Fruit fly (Drosophila melanogaster): ENCODE results near the gene Rel.

Gene Rel

DNA sequence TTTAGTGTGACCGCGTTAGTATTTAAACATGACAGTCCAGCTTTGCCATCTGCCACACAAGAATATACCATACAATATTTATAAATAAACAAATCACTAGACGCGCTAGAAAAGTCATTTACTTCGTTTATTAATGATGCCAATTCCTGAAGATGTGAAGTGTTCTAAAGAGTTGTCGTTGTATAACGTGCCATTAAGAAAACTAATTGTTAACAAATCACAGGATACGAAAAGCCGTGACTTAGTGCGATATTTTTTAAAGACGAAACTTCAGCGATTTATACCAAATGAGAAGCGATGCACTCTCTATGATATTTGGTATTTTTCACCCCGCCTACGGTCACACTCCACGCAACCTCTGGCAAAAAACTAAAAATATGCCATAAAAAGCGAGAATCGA is 8.3 kb downstream of the Rel start, which contains the start of gene neur (continued):
- TF ChIP-seq CG9797 (GFP tag; optimal IDR thresholded peaks at IDR 0.05), result peak; percentile 88
- peak; percentile 71 for TF ChIP-seq CG16813 (GFP tag; IDR thresholded peaks at IDR 0.05; ENCODE audit: partially characterized antibody)
- no peak for TF ChIP-seq CG10366 (GFP tag; IDR thresholded peaks at IDR 0.05)
- no peak for TF ChIP-seq CG7271 (tag; optimal IDR thresholded peaks at IDR 0.05)
- no peak for TF ChIP-seq Hr78 (GFP tag; optimal IDR thresholded peaks at IDR 0.05)
- TF ChIP-seq repo (GFP tag; optimal IDR thresholded peaks at IDR 0.05), result no peak
- no peak for TF ChIP-seq CG11723 (GFP tag; optimal IDR thresholded peaks at IDR 0.05)
- TF ChIP-seq CG2875 (GFP tag; optimal IDR thresholded peaks at IDR 0.05), result no peak
- TF ChIP-seq CG12769 (tag; optimal IDR thresholded peaks at IDR 0.05), result no peak
- TF ChIP-seq Mes4 (GFP tag; optimal IDR thresholded peaks at IDR 0.05), result peak; percentile 26
- peak; percentile 27 for TF ChIP-seq chn (GFP tag; optimal IDR thresholded peaks at IDR 0.05)
- TF ChIP-seq Jarid2 (GFP tag; optimal IDR thresholded peaks at IDR 0.05), result no peak
- TF ChIP-seq CG7786 (GFP tag; optimal IDR thresholded peaks at IDR 0.05), result no peak
- no peak for TF ChIP-seq HLHmδ (GFP tag; optimal IDR thresholded peaks at IDR 0.05)
- no peak for TF ChIP-seq Dek (tag; optimal IDR thresholded peaks at IDR 0.05)
- peak; percentile 57 for TF ChIP-seq MBD-R2 (GFP tag; IDR thresholded peaks at IDR 0.05)
- peak; percentile 45; the same call in 1 of the 2 replicates for TF ChIP-seq CG9932 (GFP tag; IDR thresholded peaks at IDR 0.05)
- TF ChIP-seq mam (GFP tag; optimal IDR thresholded peaks at IDR 0.05), result no peak
- TF ChIP-seq HHEX (GFP tag; optimal IDR thresholded peaks at IDR 0.05), result no peak
- TF ChIP-seq Dref (GFP tag; IDR thresholded peaks at IDR 0.05), result no peak
- TF ChIP-seq grau (tag; optimal IDR thresholded peaks at IDR 0.05), result peak; percentile 34
- no peak for TF ChIP-seq pfk (GFP tag; optimal IDR thresholded peaks at IDR 0.05)
- no peak for TF ChIP-seq lov (optimal IDR thresholded peaks at IDR 0.05)
- TF ChIP-seq lov (GFP tag; IDR thresholded peaks at IDR 0.05), result no peak
- TF ChIP-seq CG1024 (GFP tag; IDR thresholded peaks at IDR 0.05), result no peak
- peak; percentile 67 for TF ChIP-seq Bgb (GFP tag; IDR thresholded peaks at IDR 0.05; ENCODE audit: partially characterized antibody)
- TF ChIP-seq dati (GFP tag; IDR thresholded peaks at IDR 0.05), result no peak
- TF ChIP-seq CG1529 (GFP tag; optimal IDR thresholded peaks at IDR 0.05), result no peak
- TF ChIP-seq wdn (GFP tag; IDR thresholded peaks at IDR 0.05), result no peak
- no peak for TF ChIP-seq kay (GFP tag; optimal IDR thresholded peaks at IDR 0.05)
- peak; percentile 2 for TF ChIP-seq CG1602 (GFP tag; optimal IDR thresholded peaks at IDR 0.05)
- no peak for TF ChIP-seq p53 (GFP tag; optimal IDR thresholded peaks at IDR 0.05)
- peak; percentile 97 for TF ChIP-seq Ets97D (GFP tag; optimal IDR thresholded peaks at IDR 0.05)
- TF ChIP-seq Chrac-16 (GFP tag; optimal IDR thresholded peaks at IDR 0.05), result no peak
- peak; percentile 46; the same call in 1 of the 3 replicates for TF ChIP-seq ci (GFP tag; IDR thresholded peaks at IDR 0.05)
- no peak for TF ChIP-seq CG3726 (GFP tag; IDR thresholded peaks at IDR 0.05)
- TF ChIP-seq Neu2 (GFP tag; optimal IDR thresholded peaks at IDR 0.05; ENCODE audit: borderline replicate concordance), result no peak
- no peak for TF ChIP-seq sens-2 (GFP tag; IDR thresholded peaks at IDR 0.05)
- peak; percentile 7 for TF ChIP-seq CTCF (GFP tag; optimal IDR thresholded peaks at IDR 0.05)
- TF ChIP-seq CG3838 (GFP tag; optimal IDR thresholded peaks at IDR 0.05), result no peak
- no peak for TF ChIP-seq Camta (GFP tag; optimal IDR thresholded peaks at IDR 0.05)
- no peak for TF ChIP-seq crc (GFP tag; optimal IDR thresholded peaks at IDR 0.05)
- TF ChIP-seq gsb (GFP tag; IDR thresholded peaks at IDR 0.05), result no peak
- TF ChIP-seq CG1233 (GFP tag; optimal IDR thresholded peaks at IDR 0.05), result no peak
- no peak for TF ChIP-seq da (GFP tag; optimal IDR thresholded peaks at IDR 0.05)
- no peak for TF ChIP-seq stc (GFP tag; IDR thresholded peaks at IDR 0.05)
- no peak for TF ChIP-seq sima (GFP tag; optimal IDR thresholded peaks at IDR 0.05)
- no peak for TF ChIP-seq CG7839 (tag; optimal IDR thresholded peaks at IDR 0.05)
- TF ChIP-seq CG17802 (tag; optimal IDR thresholded peaks at IDR 0.05), result no peak
- peak; percentile 91 for TF ChIP-seq Ets65A (GFP tag)
- peak in 1 of 2 experiments; percentile 3 for TF ChIP-seq chif (GFP tag; optimal IDR thresholded peaks at IDR 0.05)
- no peak for TF ChIP-seq sc (optimal IDR thresholded peaks at IDR 0.05)
- TF ChIP-seq sc (GFP tag; optimal IDR thresholded peaks at IDR 0.05), result no peak
- no peak for TF ChIP-seq E2f1 (GFP tag; IDR thresholded peaks at IDR 0.05)
